Fruit fly (Drosophila melanogaster) whole organism, larva: ENCODE data around the gene CG15916.

Source experiments
- noc ChIP-seq: fragments of 200-800 bp; sonication (Bioruptor generic); optimal IDR thresholded peaks from 3 replicates; lab custom pipeline; 2019; ENCODE audit warnings: missing biosample characterization, mild to moderate bottlenecking, missing genetic modification characterization, moderate library complexity

CG15916 gene

dm6 chrX:15940105-15940955 lies 49.9 kb downstream of the CG15916 start, which contains the start of gene Stim:
Stim (minus strand) TSS chrX:15940451.
- TF ChIP-seq noc (tag; lab: Kevin White, UChicago) = no peak

DNA sequence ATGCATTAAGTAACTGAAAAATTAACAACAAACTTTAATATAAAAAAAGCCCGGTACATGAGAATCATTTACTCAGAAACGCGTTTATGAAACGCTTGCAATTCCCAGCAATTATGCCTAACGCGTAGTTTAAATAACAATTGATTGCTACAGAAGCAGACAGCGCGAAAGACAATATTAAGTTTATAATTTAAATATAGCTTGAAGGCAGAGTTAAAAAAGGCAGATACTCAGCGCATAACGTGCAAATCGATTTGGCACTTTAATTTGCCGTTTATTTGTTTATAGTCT lies 50.5 kb downstream of the CG15916 start, which contains the start of gene CG8924:
TSS of gene CG8924 (plus strand) at position 122 of the 291 bp plus-strand sequence.
- TF ChIP-seq noc (tag; lab: Kevin White, UChicago) = no peak
